Fruit fly (Drosophila melanogaster) whole organism, prepupa: ENCODE results near the gene CG9839.

Experiments
- CG10669 ChIP-seq: fragments of 200-800 bp; sonication (Bioruptor generic); optimal IDR thresholded peaks from 3 replicates; lab custom pipeline; 2018; ENCODE audit warnings: missing biosample characterization, mild to moderate bottlenecking, missing genetic modification characterization, moderate library complexity
- CG1621 ChIP-seq: fragments of 200-800 bp; sonication (Bioruptor generic); optimal IDR thresholded peaks from 3 replicates; lab custom pipeline; 2018; ENCODE audit warnings: missing biosample characterization, mild to moderate bottlenecking, missing genetic modification characterization
- CG16779 ChIP-seq: fragments of 200-800 bp; sonication (Bioruptor generic); optimal IDR thresholded peaks from 3 replicates; lab custom pipeline; 2017; ENCODE audit warnings: missing biosample characterization, mild to moderate bottlenecking, missing genetic modification characterization
- CG31627 ChIP-seq: fragments of 200-800 bp; sonication (Bioruptor generic); optimal IDR thresholded peaks from 3 replicates; lab custom pipeline; 2016; ENCODE audit warnings: missing biosample characterization, missing genetic modification characterization
- CG34406 ChIP-seq: fragments of 200-800 bp; sonication (Bioruptor generic); optimal IDR thresholded peaks from 3 replicates; lab custom pipeline; 2016; ENCODE audit warnings: missing biosample characterization, missing genetic modification characterization
- CG4318 ChIP-seq: fragments of 200-800 bp; sonication (Bioruptor generic); optimal IDR thresholded peaks from 3 replicates; lab custom pipeline; 2017; ENCODE audit warnings: missing biosample characterization, mild to moderate bottlenecking, missing genetic modification characterization
- CG6163 ChIP-seq: fragments of 200-800 bp; sonication (Bioruptor generic); IDR thresholded peaks from 3 replicates; pipeline ENCODE4 v1.3.6; 2022; ENCODE audit warnings: missing biosample characterization, missing genetic modification characterization
- CG6276 ChIP-seq: fragments of 200-800 bp; sonication (Bioruptor generic); optimal IDR thresholded peaks from 2 replicates; lab custom pipeline; 2017; ENCODE audit warnings: missing biosample characterization, mild to moderate bottlenecking, missing genetic modification characterization
- CG6792 ChIP-seq: fragments of 200-800 bp; sonication (Bioruptor generic); optimal IDR thresholded peaks from 3 replicates; lab custom pipeline; 2016; ENCODE audit warnings: missing biosample characterization, missing genetic modification characterization
- CG6808 ChIP-seq: fragments of 200-800 bp; sonication (Bioruptor generic); optimal IDR thresholded peaks from 3 replicates; lab custom pipeline; 2017; ENCODE audit warnings: missing biosample characterization, missing genetic modification characterization, mild to moderate bottlenecking, moderate library complexity, missing genetic modification reagents
- CG6854 ChIP-seq: fragments of 200-800 bp; sonication (Bioruptor generic); optimal IDR thresholded peaks from 2 replicates; lab custom pipeline; 2017; ENCODE audit warnings: missing biosample characterization, mild to moderate bottlenecking, missing genetic modification characterization
- CG7368 ChIP-seq: fragments of 200-800 bp; sonication (Bioruptor generic); optimal IDR thresholded peaks from 3 replicates; lab custom pipeline; 2016; ENCODE audit warnings: missing biosample characterization, missing genetic modification characterization
- CG8119 ChIP-seq: fragments of 200-800 bp; sonication (Bioruptor generic); IDR thresholded peaks from 3 replicates; pipeline ENCODE4 v1.3.6; 2022; ENCODE audit warnings: missing biosample characterization, missing genetic modification characterization
- CG8319 ChIP-seq: fragments of 200-800 bp; sonication (Bioruptor generic); optimal IDR thresholded peaks from 3 replicates; lab custom pipeline; 2016; ENCODE audit warnings: missing biosample characterization, missing genetic modification characterization
- CG9139 ChIP-seq: fragments of 200-800 bp; sonication (Bioruptor generic); optimal IDR thresholded peaks from 3 replicates; lab custom pipeline; 2017; ENCODE audit warnings: missing biosample characterization, mild to moderate bottlenecking, missing genetic modification characterization
- Eip75B ChIP-seq: fragments of 200-800 bp; sonication (Bioruptor generic); optimal IDR thresholded peaks from 3 replicates; lab custom pipeline; 2016; ENCODE audit warnings: missing biosample characterization, missing genetic modification characterization
- Eip78C ChIP-seq: fragments of 200-800 bp; sonication (Bioruptor generic); peaks from one replicate; lab custom pipeline; 2016; ENCODE audit warnings: missing biosample characterization, missing genetic modification characterization
- Eip93F ChIP-seq: fragments of 200-800 bp; sonication (Bioruptor generic); optimal IDR thresholded peaks from 2 replicates; lab custom pipeline; 2016; ENCODE audit warnings: missing biosample characterization, mild to moderate bottlenecking, missing genetic modification characterization
- Ets21C ChIP-seq: fragments of 200-800 bp; sonication (Bioruptor generic); optimal IDR thresholded peaks from 3 replicates; lab custom pipeline; 2016; ENCODE audit warnings: missing biosample characterization, missing genetic modification characterization
- Gug ChIP-seq: fragments of 200-800 bp; sonication (Bioruptor generic); IDR thresholded peaks from 2 replicates; pipeline ENCODE4 v1.3.6; 2022; ENCODE audit warnings: missing biosample characterization, missing genetic modification characterization
- Hr38 ChIP-seq: sonication (Bioruptor generic); optimal IDR thresholded peaks from 2 replicates; lab custom pipeline; 2016; ENCODE audit warnings: missing biosample characterization, missing genetic modification characterization
- Hr39 ChIP-seq: fragments of 200-800 bp; sonication (Bioruptor generic); optimal IDR thresholded peaks from 2 replicates; lab custom pipeline; 2016; ENCODE audit warnings: missing biosample characterization, missing genetic modification characterization
- Hr4 ChIP-seq: fragments of 200-800 bp; sonication (Bioruptor generic); optimal IDR thresholded peaks from 3 replicates; lab custom pipeline; 2016; ENCODE audit warnings: missing biosample characterization, missing genetic modification characterization
- Lpt ChIP-seq: fragments of 200-800 bp; sonication (Bioruptor generic); optimal IDR thresholded peaks from 3 replicates; lab custom pipeline; 2016; ENCODE audit warnings: missing biosample characterization, missing genetic modification characterization
- OdsH ChIP-seq: fragments of 200-800 bp; sonication (Bioruptor generic); optimal IDR thresholded peaks from 3 replicates; lab custom pipeline; 2016; ENCODE audit warnings: missing biosample characterization, missing genetic modification characterization
- Smox ChIP-seq: fragments of 200-800 bp; sonication (Bioruptor generic); optimal IDR thresholded peaks from 3 replicates; lab custom pipeline; 2016; ENCODE audit warnings: missing biosample characterization, missing genetic modification characterization
- Sox14 ChIP-seq: fragments of 200-800 bp; sonication (Bioruptor generic); optimal IDR thresholded peaks from 3 replicates; lab custom pipeline; 2016; ENCODE audit warnings: missing biosample characterization, missing genetic modification characterization
- acj6 ChIP-seq: fragments of 200-800 bp; sonication (Bioruptor generic); optimal IDR thresholded peaks from 3 replicates; lab custom pipeline; 2016; ENCODE audit warnings: missing biosample characterization, missing genetic modification characterization
- dsx ChIP-seq: fragments of 200-800 bp; optimal IDR thresholded peaks from 3 replicates; lab custom pipeline; 2019; ENCODE audit warnings: missing biosample characterization, mild to moderate bottlenecking, missing genetic modification characterization, moderate library complexity; ENCODE audit not compliant: poor library complexity, severe bottlenecking
- eg ChIP-seq: fragments of 200-800 bp; sonication (Bioruptor generic); IDR thresholded peaks from 3 replicates; pipeline ENCODE4 v1.3.6; 2022; ENCODE audit warnings: missing biosample characterization, missing genetic modification characterization
- esn ChIP-seq: fragments of 200-800 bp; sonication (Bioruptor generic); optimal IDR thresholded peaks from 2 replicates; lab custom pipeline; 2016; ENCODE audit warnings: missing biosample characterization, mild to moderate bottlenecking, missing genetic modification characterization, moderate library complexity
- fd85E ChIP-seq: fragments of 200-800 bp; sonication (Bioruptor generic); optimal IDR thresholded peaks from 3 replicates; lab custom pipeline; 2016; ENCODE audit warnings: missing biosample characterization, missing genetic modification characterization
- fkh ChIP-seq: fragments of 200-800 bp; sonication (Bioruptor generic); optimal IDR thresholded peaks from 3 replicates; lab custom pipeline; 2017; ENCODE audit warnings: missing biosample characterization, mild to moderate bottlenecking, missing genetic modification characterization, moderate library complexity
- lz ChIP-seq: fragments of 200-800 bp; sonication (Bioruptor generic); optimal IDR thresholded peaks from 3 replicates; lab custom pipeline; 2016; ENCODE audit warnings: missing biosample characterization, missing genetic modification characterization
- pdm3 ChIP-seq: fragments of 200-800 bp; sonication (Bioruptor generic); optimal IDR thresholded peaks from 3 replicates; lab custom pipeline; 2016; ENCODE audit warnings: missing biosample characterization, missing genetic modification characterization
- ss ChIP-seq, 2 experiments: fragments of 200-800 bp; sonication (Bioruptor generic); optimal IDR thresholded peaks; 2 replicates in 1 of 2; 3 replicates in 1 of 2; lab custom pipeline; 2017 to 2018; ENCODE audit warnings: mild to moderate bottlenecking in 2 of 2, missing biosample characterization in 2 of 2, missing genetic modification characterization in 2 of 2, moderate library complexity in 1 of 2
- svp ChIP-seq: fragments of 200-800 bp; sonication (Bioruptor generic); peaks from one replicate; lab custom pipeline; 2016; ENCODE audit warnings: missing biosample characterization, missing genetic modification characterization
- topi ChIP-seq: fragments of 200-800 bp; sonication (Bioruptor generic); optimal IDR thresholded peaks from 3 replicates; lab custom pipeline; 2016; ENCODE audit warnings: missing biosample characterization, missing genetic modification characterization

CG9839 gene

dm6 chr3R:8801126-8801762, 4.4 kb downstream of the CG9839 start, which contains the start of the genes Pif1A, Pif1B and CCT7:
Gene Pif1A (minus strand): TSS chr3R:8801176.
Gene Pif1B (minus strand): TSS chr3R:8801176.
Gene CCT7 (plus strand): TSS chr3R:8801564.
- TF ChIP-seq topi (GFP tag; lab: Kevin White, UChicago) (peak; percentile 28), CG31627 (GFP tag; lab: Kevin White, UChicago) (peak; percentile 13), acj6 (GFP tag; lab: Kevin White, UChicago) (peak; percentile 15), Eip78C (GFP tag; lab: Kevin White, UChicago) (peak; percentile 77), CG7368 (GFP tag; lab: Kevin White, UChicago) (no peak), lz (peak; percentile 1), Gug (no peak), svp (GFP tag; lab: Kevin White, UChicago) (peak; percentile 61), OdsH (GFP tag; lab: Kevin White, UChicago) (peak; percentile 3), dsx (GFP tag; lab: Kevin White, UChicago) (peak; percentile 64), fkh (GFP tag; lab: Kevin White, UChicago) (peak; percentile 21), CG9139 (GFP tag; lab: Kevin White, UChicago) (no peak), CG16779 (tag; lab: Kevin White, UChicago) (no peak), esn (GFP tag; lab: Kevin White, UChicago) (peak; percentile 45), Ets21C (GFP tag; lab: Kevin White, UChicago) (peak; percentile 1), Sox14 (GFP tag; lab: Kevin White, UChicago) (peak; percentile 31)

- TF ChIP-seq acj6 (GFP tag; lab: Kevin White, UChicago): no peak
- no peak for TF ChIP-seq CG6792 (GFP tag; lab: Kevin White, UChicago)
- no peak for TF ChIP-seq CG31627 (GFP tag; lab: Kevin White, UChicago)
- TF ChIP-seq Eip78C (GFP tag; lab: Kevin White, UChicago): peak; percentile 57
- peak; percentile 95 for TF ChIP-seq svp (GFP tag; lab: Kevin White, UChicago)
Measured at dm6 chr3R:8799866-8800265, 5.7 kb downstream of the CG9839 start.

DNA sequence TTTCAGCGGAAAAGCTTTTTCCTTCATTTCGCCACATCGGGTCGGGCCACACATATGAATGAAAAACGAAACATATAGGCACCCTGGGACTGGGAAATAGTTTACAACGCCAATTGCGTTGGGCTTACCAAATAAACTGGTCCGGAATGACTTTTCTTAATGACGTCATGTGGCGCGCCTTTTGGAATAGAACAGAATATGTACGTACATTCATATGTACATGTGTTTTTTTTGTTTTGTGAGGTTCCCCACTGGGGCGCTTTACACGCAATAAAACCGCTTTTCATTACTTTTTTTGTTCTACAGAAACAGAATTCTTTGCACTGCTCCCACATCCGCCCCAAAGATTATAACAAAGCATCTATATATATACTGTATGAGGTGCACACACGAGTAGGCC, 7.3 kb downstream of the CG9839 start:
- no peak for TF ChIP-seq pdm3 (GFP tag; lab: Kevin White, UChicago)
- no peak for TF ChIP-seq CG31627 (GFP tag; lab: Kevin White, UChicago)

DNA sequence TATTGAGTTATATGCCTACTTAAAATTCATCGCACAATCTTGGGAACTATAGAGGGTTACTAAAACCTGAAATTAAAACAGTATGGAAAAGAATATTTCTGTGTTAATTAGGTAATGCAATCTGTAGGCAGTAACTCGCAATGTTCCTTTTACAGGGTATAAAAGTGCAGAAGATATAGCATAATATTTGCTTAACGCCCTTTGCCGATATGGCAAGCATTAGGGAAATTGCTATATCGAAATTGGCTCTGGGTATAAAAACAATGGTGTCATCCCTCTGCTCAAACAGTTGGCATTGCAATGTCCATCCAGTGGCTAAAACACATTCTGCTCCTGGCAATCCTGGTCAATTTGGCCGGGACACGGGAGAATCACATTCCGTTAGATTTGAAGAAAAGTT, 11.2 kb downstream of the CG9839 start, which contains the start of gene Ir85a:
Gene Ir85a (plus strand): TSS at position 301 of the 400 bp plus-strand sequence.
- TF ChIP-seq topi (GFP tag; lab: Kevin White, UChicago) (no peak), fd85E (GFP tag; lab: Kevin White, UChicago) (no peak), CG1621 (tag; lab: Kevin White, UChicago) (no peak), Eip93F (GFP tag; lab: Kevin White, UChicago) (no peak), CG8319 (GFP tag; lab: Kevin White, UChicago) (no peak)

DNA sequence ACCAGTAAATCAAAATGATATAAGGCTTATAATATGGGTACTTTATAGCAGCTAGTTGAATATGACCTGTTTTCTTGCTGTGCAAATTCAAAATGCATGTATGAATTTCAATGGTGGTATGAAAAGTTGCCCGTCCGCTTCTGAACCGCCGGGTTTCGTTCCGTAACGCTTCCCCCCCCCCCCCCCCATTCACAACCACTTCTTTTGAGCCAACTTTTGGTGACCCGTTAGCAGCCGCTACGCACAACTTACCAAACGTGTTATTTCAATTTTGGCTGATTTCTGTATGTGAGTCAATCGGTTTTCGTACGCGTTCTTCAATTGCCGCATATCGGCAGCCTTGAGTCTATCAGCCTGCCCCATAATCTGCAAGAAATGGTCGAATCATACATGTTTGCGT, 11.9 kb downstream of the CG9839 start:
- TF ChIP-seq Eip78C (GFP tag; lab: Kevin White, UChicago) (peak; percentile 53), CG8119 (GFP tag; lab: Robert Waterston, UW) (no peak)

DNA sequence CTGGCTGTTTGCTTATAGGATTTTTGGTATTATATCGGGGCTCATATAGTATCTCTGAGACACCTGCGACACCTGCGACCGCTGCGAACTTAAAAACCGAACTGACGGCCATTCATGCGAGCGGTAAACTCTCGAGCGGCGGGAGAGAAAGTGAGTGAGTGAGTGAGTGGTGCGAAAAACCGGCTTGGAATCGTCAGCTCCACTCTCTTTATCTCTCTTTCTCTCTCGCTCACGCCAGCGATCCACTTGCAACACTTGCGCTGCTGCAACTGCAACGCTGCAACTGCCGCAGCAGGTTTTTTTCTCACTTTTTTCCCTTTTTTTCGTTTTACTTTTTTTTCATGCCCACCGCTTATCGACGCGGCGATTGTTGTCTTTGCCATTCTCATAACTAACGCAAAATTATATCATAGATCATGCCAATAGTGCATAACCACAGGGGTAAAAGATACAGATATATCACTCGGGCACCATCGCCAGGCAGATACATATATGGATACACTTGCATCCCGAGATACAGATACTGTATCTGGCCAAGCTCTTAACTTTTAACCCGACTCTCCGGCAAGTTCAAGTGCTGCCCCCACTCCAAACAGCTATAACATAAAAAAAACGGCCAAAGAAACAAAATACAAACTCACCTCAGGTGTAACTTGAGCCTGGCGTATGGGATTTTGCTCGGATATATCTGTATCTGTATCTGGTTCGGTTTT, 13.0 kb downstream of the CG9839 start:
- TF ChIP-seq ss (GFP tag; optimal IDR thresholded peaks at IDR 0.05; lab: Kevin White, UChicago) (peak; percentile 48 to 87), CG7368 (GFP tag; lab: Kevin White, UChicago) (no peak), Eip75B (GFP tag; lab: Kevin White, UChicago) (peak; percentile 14), CG6854 (GFP tag; lab: Kevin White, UChicago) (peak; percentile 82), Hr39 (GFP tag; lab: Kevin White, UChicago) (no peak), eg (GFP tag; lab: Robert Waterston, UW) (peak; percentile 73; the same call in 2 of the 3 replicates), CG6163 (peak; percentile 71; the same call in 2 of the 3 replicates), CG6808 (GFP tag; lab: Kevin White, UChicago) (peak; percentile 86), Lpt (GFP tag; lab: Kevin White, UChicago) (peak; percentile 74), CG4318 (GFP tag; lab: Kevin White, UChicago) (no peak), CG34406 (GFP tag; lab: Kevin White, UChicago) (no peak), OdsH (GFP tag; lab: Kevin White, UChicago) (no peak), CG10669 (peak; percentile 27), CG9139 (GFP tag; lab: Kevin White, UChicago) (peak; percentile 81), Hr4 (no peak), Eip93F (GFP tag; lab: Kevin White, UChicago) (no peak), CG6276 (GFP tag; lab: Kevin White, UChicago) (peak; percentile 80), Smox (GFP tag; lab: Kevin White, UChicago) (no peak), Hr38 (GFP tag; lab: Kevin White, UChicago) (no peak)
